Fruit fly (Drosophila melanogaster): Measurements from ENCODE around the gene Cph.

Cph gene

dm6 chrX:7094861-7095260 lies 42.7 kb upstream of the Cph start (continued):
- no peak for TF ChIP-seq Aef1 (GFP tag; IDR thresholded peaks at IDR 0.05)
- TF ChIP-seq CG8290 (GFP tag; optimal IDR thresholded peaks at IDR 0.05), result no peak
- no peak for TF ChIP-seq CG8290 (tag; optimal IDR thresholded peaks at IDR 0.05)
- no peak for TF ChIP-seq cad (GFP tag; optimal IDR thresholded peaks at IDR 0.05)
- no peak for TF ChIP-seq onecut (GFP tag; IDR thresholded peaks at IDR 0.05)
- no peak for TF ChIP-seq Atf6 (GFP tag; IDR thresholded peaks at IDR 0.05)
- no peak for TF ChIP-seq pita (GFP tag; optimal IDR thresholded peaks at IDR 0.05)
- TF ChIP-seq trem (tag; optimal IDR thresholded peaks at IDR 0.05), result no peak
- TF ChIP-seq phol (tag; optimal IDR thresholded peaks at IDR 0.05), result peak; percentile 74
- TF ChIP-seq Drgx (GFP tag; IDR thresholded peaks at IDR 0.05), result no peak
- no peak for TF ChIP-seq CG7786 (GFP tag; optimal IDR thresholded peaks at IDR 0.05)
- no peak for TF ChIP-seq CTCF (GFP tag; optimal IDR thresholded peaks at IDR 0.05)
- TF ChIP-seq crp (GFP tag; optimal IDR thresholded peaks at IDR 0.05), result no peak
- TF ChIP-seq aop (GFP tag; IDR thresholded peaks at IDR 0.05), result no peak
- TF ChIP-seq Nf-YB (GFP tag; optimal IDR thresholded peaks at IDR 0.05), result peak; percentile 54
- TF ChIP-seq kni (GFP tag; optimal IDR thresholded peaks at IDR 0.05), result no peak
- TF ChIP-seq CG15514 (GFP tag; optimal IDR thresholded peaks at IDR 0.05), result no peak
- no peak for TF ChIP-seq fru (optimal IDR thresholded peaks at IDR 0.05)
- TF ChIP-seq D (optimal IDR thresholded peaks at IDR 0.05), result no peak
- TF ChIP-seq D (GFP tag; optimal IDR thresholded peaks at IDR 0.05), result no peak
- peak; percentile 3 for TF ChIP-seq Dek (tag; optimal IDR thresholded peaks at IDR 0.05)
- TF ChIP-seq row (GFP tag; IDR thresholded peaks at IDR 0.05), result peak; percentile 31; the same call in 2 of the 3 replicates
- peak; percentile 36 for TF ChIP-seq Sox100B (GFP tag; optimal IDR thresholded peaks at IDR 0.05)
- no peak for TF ChIP-seq CG17612 (GFP tag; IDR thresholded peaks at IDR 0.05)
- peak; percentile 30 for TF ChIP-seq Hr3 (GFP tag; optimal IDR thresholded peaks at IDR 0.05)
- TF ChIP-seq Nf-YA (GFP tag; IDR thresholded peaks at IDR 0.05), result no peak
- no peak for TF ChIP-seq zfh2 (GFP tag; optimal IDR thresholded peaks at IDR 0.05)
- peak; percentile 50; the same call in 1 of the 3 replicates for TF ChIP-seq zfh1 (GFP tag; IDR thresholded peaks at IDR 0.05)
- no peak for TF ChIP-seq Atf3 (GFP tag; optimal IDR thresholded peaks at IDR 0.05)
- no peak for TF ChIP-seq Dref (GFP tag; IDR thresholded peaks at IDR 0.05)
- peak; percentile 34; the same call in 1 of the 2 replicates for TF ChIP-seq slbo (GFP tag; IDR thresholded peaks at IDR 0.05)
- TF ChIP-seq Rx (GFP tag; IDR thresholded peaks at IDR 0.05), result no peak
- no peak for TF ChIP-seq so (GFP tag; IDR thresholded peaks at IDR 0.05)
- peak; percentile 28; the same call in 1 of the 2 replicates for TF ChIP-seq CG6689 (GFP tag; IDR thresholded peaks at IDR 0.05)
- TF ChIP-seq CG3726 (GFP tag; IDR thresholded peaks at IDR 0.05), result no peak
- peak in 1 of 2 experiments; percentile 76 for TF ChIP-seq Pdp1 (GFP tag; optimal IDR thresholded peaks at IDR 0.05)
- TF ChIP-seq yki (optimal IDR thresholded peaks at IDR 0.05), result no peak
- no peak for TF ChIP-seq Max (GFP tag; optimal IDR thresholded peaks at IDR 0.05)
- no peak for TF ChIP-seq CG17186 (GFP tag; optimal IDR thresholded peaks at IDR 0.05)
- TF ChIP-seq btn (GFP tag; optimal IDR thresholded peaks at IDR 0.05), result no peak
- TF ChIP-seq nmo (GFP tag; optimal IDR thresholded peaks at IDR 0.05), result peak; percentile 66
- TF ChIP-seq CG15269 (tag; optimal IDR thresholded peaks at IDR 0.05), result peak; percentile 50
- peak; percentile 29 for TF ChIP-seq CG14710 (tag; optimal IDR thresholded peaks at IDR 0.05)
- TF ChIP-seq CG2889 (GFP tag; IDR thresholded peaks at IDR 0.05), result no peak
- TF ChIP-seq Ravus (GFP tag; IDR thresholded peaks at IDR 0.05), result no peak
- TF ChIP-seq sug (tag; optimal IDR thresholded peaks at IDR 0.05), result no peak
- TF ChIP-seq CG2116 (GFP tag; optimal IDR thresholded peaks at IDR 0.05), result no peak
- TF ChIP-seq Rfx (GFP tag; IDR thresholded peaks at IDR 0.05), result no peak
- TF ChIP-seq CG10431 (GFP tag; optimal IDR thresholded peaks at IDR 0.05), result no peak
- peak; percentile 45 for TF ChIP-seq oc (tag; optimal IDR thresholded peaks at IDR 0.05)
- no peak for TF ChIP-seq Bteb2 (GFP tag; optimal IDR thresholded peaks at IDR 0.05)
- TF ChIP-seq cg (GFP tag; optimal IDR thresholded peaks at IDR 0.05), result no peak
- no peak for TF ChIP-seq CG12744 (GFP tag; optimal IDR thresholded peaks at IDR 0.05)
- no peak for TF ChIP-seq gsb (GFP tag; IDR thresholded peaks at IDR 0.05)
